Worm (Caenorhabditis elegans): ENCODE data around the gene acc-2.

ce11 chrIV:9032550-9032949 is 16.0 kb downstream of the acc-2 start, which contains the start of gene C53D6.6:
- TF ChIP-seq nhr-12 (tag; optimal IDR thresholded peaks at IDR 0.05) (no peak), zip-4 (GFP tag; optimal IDR thresholded peaks at IDR 0.05) (no peak), ceh-88 (GFP tag; IDR thresholded peaks at IDR 0.05) (no peak), lin-39 (tag; optimal IDR thresholded peaks at IDR 0.05) (no peak), ama-1 (optimal IDR thresholded peaks at IDR 0.05) (no peak), fkh-10 (GFP tag; optimal IDR thresholded peaks at IDR 0.05) (no peak), unc-86 (tag; optimal IDR thresholded peaks at IDR 0.05) (no peak), aha-1 (tag; optimal IDR thresholded peaks at IDR 0.05) (no peak), lsy-2 (tag; optimal IDR thresholded peaks at IDR 0.05) (no peak), swsn-7 (tag; optimal IDR thresholded peaks at IDR 0.05) (no peak)

Data from whole organism, L1 larva.